Fruit fly (Drosophila melanogaster): ENCODE results near the gene dos.

The dos gene

dm6 chr3L:2589911-2590763 is 923 bp downstream of the dos start:
- TF ChIP-seq sob (GFP tag; IDR thresholded peaks at IDR 0.05) (peak; percentile 64), CG7839 (tag; optimal IDR thresholded peaks at IDR 0.05) (peak; percentile 80), CG13424 (tag; optimal IDR thresholded peaks at IDR 0.05) (peak; percentile 88), CG4854 (GFP tag; optimal IDR thresholded peaks at IDR 0.05) (no peak), CG17568 (GFP tag; optimal IDR thresholded peaks at IDR 0.05) (peak; percentile 40), CG17612 (GFP tag; IDR thresholded peaks at IDR 0.05) (no peak), CG31388 (GFP tag; optimal IDR thresholded peaks at IDR 0.05) (peak; percentile 45), CG31224 (GFP tag; IDR thresholded peaks at IDR 0.05) (no peak), Nf-YA (GFP tag; IDR thresholded peaks at IDR 0.05) (0 out of 2 replicates have a peak, but pooled peaks have one; percentile 10), wor (GFP tag; IDR thresholded peaks at IDR 0.05) (peak; percentile 68), CG17186 (GFP tag; optimal IDR thresholded peaks at IDR 0.05) (no peak), Camta (GFP tag; optimal IDR thresholded peaks at IDR 0.05) (no peak), mam (GFP tag; optimal IDR thresholded peaks at IDR 0.05) (peak; percentile 8), crol (GFP tag; IDR thresholded peaks at IDR 0.05) (peak; percentile 96), Asciz (GFP tag; optimal IDR thresholded peaks at IDR 0.05) (peak; percentile 33), CG30403 (GFP tag; optimal IDR thresholded peaks at IDR 0.05) (peak; percentile 87), schlank (tag; optimal IDR thresholded peaks at IDR 0.05) (peak; percentile 22), chm (GFP tag; IDR thresholded peaks at IDR 0.05) (0 out of 2 replicates have a peak, but pooled peaks have one; percentile 7), Xrp1 (GFP tag; IDR thresholded peaks at IDR 0.05) (peak; percentile 68), sd (tag; optimal IDR thresholded peaks at IDR 0.05) (peak; percentile 1), CG42726 (GFP tag; IDR thresholded peaks at IDR 0.05; ENCODE audit: partially characterized antibody) (no peak), BtbVII (GFP tag; optimal IDR thresholded peaks at IDR 0.05) (peak; percentile 59), stwl (tag; optimal IDR thresholded peaks at IDR 0.05) (no peak), CG3281 (GFP tag; optimal IDR thresholded peaks at IDR 0.05) (peak; percentile 74), Oaz (GFP tag; IDR thresholded peaks at IDR 0.05) (peak; percentile 69), CG9609 (GFP tag; optimal IDR thresholded peaks at IDR 0.05) (no peak), kni (GFP tag; optimal IDR thresholded peaks at IDR 0.05) (peak; percentile 42), YL-1 (GFP tag; optimal IDR thresholded peaks at IDR 0.05) (no peak), E2f2 (GFP tag; IDR thresholded peaks at IDR 0.05) (peak; percentile 53; the same call in 1 of the 2 replicates), CG3838 (GFP tag; optimal IDR thresholded peaks at IDR 0.05) (peak; percentile 28), Oli (tag; optimal IDR thresholded peaks at IDR 0.05) (peak; percentile 79), Mad (GFP tag; optimal IDR thresholded peaks at IDR 0.05) (peak; percentile 32), CG8281 (tag; optimal IDR thresholded peaks at IDR 0.05) (peak; percentile 52), CG14441 (GFP tag; IDR thresholded peaks at IDR 0.05) (peak; percentile 57; the same call in 1 of the 2 replicates), BEAF-32 (GFP tag; optimal IDR thresholded peaks at IDR 0.05) (peak; percentile 79), CG2889 (GFP tag; IDR thresholded peaks at IDR 0.05) (peak; percentile 64), CG30020 (tag; optimal IDR thresholded peaks at IDR 0.05) (peak; percentile 61), CG13894 (tag; optimal IDR thresholded peaks at IDR 0.05) (peak; percentile 77), CG17802 (tag; optimal IDR thresholded peaks at IDR 0.05) (peak; percentile 3), Hmx (GFP tag; optimal IDR thresholded peaks at IDR 0.05) (no peak), bab2 (GFP tag; optimal IDR thresholded peaks at IDR 0.05) (no peak), CG2129 (GFP tag; IDR thresholded peaks at IDR 0.05; ENCODE audit: partially characterized antibody) (peak; percentile 89), gcm (GFP tag; optimal IDR thresholded peaks at IDR 0.05) (peak; percentile 71), exex (tag; optimal IDR thresholded peaks at IDR 0.05) (peak; percentile 54), yki (optimal IDR thresholded peaks at IDR 0.05) (no peak), CG4820 (GFP tag; optimal IDR thresholded peaks at IDR 0.05) (peak; percentile 56), CkIIα-i1 (GFP tag; IDR thresholded peaks at IDR 0.05) (no peak), Ets65A (GFP tag) (peak; percentile 86), CG16813 (GFP tag; IDR thresholded peaks at IDR 0.05; ENCODE audit: partially characterized antibody) (peak; percentile 85)
